Worm (Caenorhabditis elegans) whole organism, young adult: ENCODE results near the gene sna-3.

Source experiments
- athp-1 ChIP-seq: sonication (generic microtip); optimal IDR thresholded peaks from 2 replicates; lab custom pipeline; 2017; ENCODE audit warnings: mild to moderate bottlenecking, missing genetic modification characterization, missing compliant biosample characterization
- efl-1 ChIP-seq: fragments of 150-350 bp; optimal IDR thresholded peaks from 2 replicates; lab custom pipeline; 2014; ENCODE audit warnings: missing biosample characterization, missing genetic modification reagents, missing genetic modification characterization
- sdz-38 ChIP-seq: sonication (generic microtip); optimal IDR thresholded peaks from 2 replicates; lab custom pipeline; 2016; ENCODE audit warnings: missing genotype, missing genetic modification characterization, missing compliant biosample characterization

- TF ChIP-seq efl-1 (GFP tag; lab: Kevin White, UChicago): no peak
- no peak for TF ChIP-seq athp-1 (tag; lab: Kevin White, UChicago)
- TF ChIP-seq sdz-38 (tag; lab: Kevin White, UChicago): no peak
These were observed 3.0 kb upstream of the sna-3 start, which contains the start of gene C23G10.1 for ce11 chrIII:6208984-6209383.
